Worm (Caenorhabditis elegans): Measurements from ENCODE around the gene col-109.

Gene col-109

ce11 chrIV:1845061-1845460, 25.0 kb upstream of the col-109 start:
- TF ChIP-seq M03D4.4 (tag; optimal IDR thresholded peaks at IDR 0.05) (peak; percentile 39), mls-2 (tag; optimal IDR thresholded peaks at IDR 0.05) (peak; percentile 29), ces-1 (GFP tag; optimal IDR thresholded peaks at IDR 0.05) (peak; percentile 63), unc-120 (tag; optimal IDR thresholded peaks at IDR 0.05; ENCODE audit: poor library complexity, severe bottlenecking) (peak; percentile 0), lin-32 (GFP tag; optimal IDR thresholded peaks at IDR 0.05) (no peak)

ce11 chrIV:1844624-1845023, 24.6 kb upstream of the col-109 start:
- TF ChIP-seq ceh-83 (GFP tag; optimal IDR thresholded peaks at IDR 0.05) (no peak), nhr-28 (tag; optimal IDR thresholded peaks at IDR 0.05) (no peak), flh-1 (GFP tag; optimal IDR thresholded peaks at IDR 0.05) (no peak), unc-62 (GFP tag; optimal IDR thresholded peaks at IDR 0.05) (no peak), ces-1 (GFP tag; optimal IDR thresholded peaks at IDR 0.05) (no peak), bed-3 (GFP tag; optimal IDR thresholded peaks at IDR 0.05) (no peak), unc-39 (tag; optimal IDR thresholded peaks at IDR 0.05) (no peak), ztf-11 (tag; optimal IDR thresholded peaks at IDR 0.05) (no peak)

- no peak for TF ChIP-seq ceh-39 (tag; optimal IDR thresholded peaks at IDR 0.05)
- peak; percentile 31 for TF ChIP-seq zip-8 (tag; optimal IDR thresholded peaks at IDR 0.05)
Observed at ce11 chrIV:1843611-1844010, 23.6 kb upstream of the col-109 start.

- TF ChIP-seq sptf-1 (tag; optimal IDR thresholded peaks at IDR 0.05) (peak; percentile 4), hlh-1 (tag; optimal IDR thresholded peaks at IDR 0.05) (no peak)
Observed at ce11 chrIV:1842314-1842713, 22.3 kb upstream of the col-109 start.

DNA sequence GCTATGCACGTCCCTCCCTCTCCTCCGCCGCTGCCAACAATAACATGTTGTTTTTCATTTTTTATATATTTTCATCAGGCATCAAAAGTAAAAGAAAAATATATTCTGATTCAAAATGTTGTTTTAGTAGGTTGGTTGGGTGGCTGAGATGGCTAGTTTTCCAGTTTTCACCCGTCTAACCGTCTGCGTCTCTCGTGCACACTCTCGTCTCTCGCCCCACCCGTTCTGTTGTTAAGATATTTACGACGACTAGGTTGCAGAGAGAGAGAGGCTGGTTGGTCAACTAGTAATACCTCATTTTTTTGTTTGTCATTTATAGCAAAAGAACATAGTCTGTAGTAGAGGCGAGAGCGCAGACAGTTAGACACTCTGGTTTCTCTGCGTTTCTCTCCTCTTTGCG, 18.5 kb upstream of the col-109 start:
- TF ChIP-seq nhr-12 (tag; optimal IDR thresholded peaks at IDR 0.05) (no peak), ceh-39 (tag; optimal IDR thresholded peaks at IDR 0.05) (no peak), drap-1 (GFP tag; optimal IDR thresholded peaks at IDR 0.05) (no peak), lin-13 (tag; optimal IDR thresholded peaks at IDR 0.05) (no peak), zip-8 (tag; optimal IDR thresholded peaks at IDR 0.05) (no peak), elt-1 (tag; optimal IDR thresholded peaks at IDR 0.05; ENCODE audit: borderline replicate concordance, insufficient read depth) (no peak), unc-39 (tag; optimal IDR thresholded peaks at IDR 0.05) (no peak), M03D4.4 (tag; optimal IDR thresholded peaks at IDR 0.05) (no peak), mep-1 (tag; optimal IDR thresholded peaks at IDR 0.05) (no peak), mls-2 (tag; optimal IDR thresholded peaks at IDR 0.05) (no peak), hlh-1 (tag; optimal IDR thresholded peaks at IDR 0.05) (no peak)

DNA sequence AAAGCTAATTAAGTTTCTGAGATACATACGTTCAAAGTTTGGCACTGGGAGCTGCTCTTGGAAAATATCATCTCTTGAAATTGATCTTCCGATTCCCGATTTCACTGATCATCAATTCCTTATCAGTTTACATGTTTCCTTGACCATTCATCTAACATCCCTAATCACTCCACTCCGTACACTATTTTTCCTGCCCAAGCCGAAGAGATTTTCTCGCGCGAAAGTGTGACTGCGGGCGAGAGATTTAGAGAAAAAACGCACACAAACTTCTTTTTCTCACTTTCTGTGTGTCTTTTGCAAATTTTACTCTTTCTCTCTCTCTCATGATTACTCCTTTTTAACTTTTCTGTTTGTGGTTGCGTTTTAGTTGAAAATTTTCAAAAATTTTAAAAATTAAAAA, 17.1 kb upstream of the col-109 start:
- TF ChIP-seq nhr-28 (tag; optimal IDR thresholded peaks at IDR 0.05) (no peak), elt-3 (tag; optimal IDR thresholded peaks at IDR 0.05) (peak; percentile 50), unc-62 (GFP tag; optimal IDR thresholded peaks at IDR 0.05) (peak; percentile 16), ces-1 (GFP tag; optimal IDR thresholded peaks at IDR 0.05) (peak; percentile 30), blmp-1 (tag; optimal IDR thresholded peaks at IDR 0.05) (peak; percentile 36), tbx-8 (GFP tag; optimal IDR thresholded peaks at IDR 0.05) (no peak), nhr-237 (tag; optimal IDR thresholded peaks at IDR 0.05) (peak; percentile 11), unc-120 (tag; optimal IDR thresholded peaks at IDR 0.05; ENCODE audit: poor library complexity, severe bottlenecking) (peak; percentile 43)

- TF ChIP-seq tbx-8 (GFP tag; optimal IDR thresholded peaks at IDR 0.05) (no peak), drap-1 (GFP tag; optimal IDR thresholded peaks at IDR 0.05) (no peak), mab-5 (tag; optimal IDR thresholded peaks at IDR 0.05) (no peak), snpc-4 (tag; optimal IDR thresholded peaks at IDR 0.05) (no peak), lin-13 (tag; optimal IDR thresholded peaks at IDR 0.05) (no peak), sem-2 (GFP tag; optimal IDR thresholded peaks at IDR 0.05) (no peak), M03D4.4 (tag; optimal IDR thresholded peaks at IDR 0.05) (no peak), nhr-12 (tag; optimal IDR thresholded peaks at IDR 0.05) (no peak), unc-39 (tag; optimal IDR thresholded peaks at IDR 0.05) (no peak), sptf-1 (tag; optimal IDR thresholded peaks at IDR 0.05) (no peak), ztf-11 (tag; optimal IDR thresholded peaks at IDR 0.05) (no peak), cnd-1 (tag; optimal IDR thresholded peaks at IDR 0.05) (no peak), nhr-28 (tag; optimal IDR thresholded peaks at IDR 0.05) (no peak), blmp-1 (tag; optimal IDR thresholded peaks at IDR 0.05) (no peak)
Observed at ce11 chrIV:1834972-1835371, 14.9 kb upstream of the col-109 start.
